Fruit fly (Drosophila melanogaster) whole organism, embryonic: ENCODE results near the gene stck.

Experiments
- Aef1 ChIP-seq: fragments of 200-800 bp; sonication (Bioruptor generic); IDR thresholded peaks from 3 replicates; pipeline ENCODE4 v1.3.6; 2022; ENCODE audit warnings: missing biosample characterization, missing genetic modification characterization
- Awh ChIP-seq: fragments of 200-800 bp; sonication (Bioruptor generic); IDR thresholded peaks from 2 replicates; pipeline ENCODE4, ENCODE4 v1.3.6; 2022; ENCODE audit warnings: missing biosample characterization, missing genetic modification characterization
- Bdp1 ChIP-seq: fragments of 200-800 bp; sonication (Bioruptor generic); optimal IDR thresholded peaks from 3 replicates; lab custom pipeline; 2016; ENCODE audit warnings: missing biosample characterization, missing genetic modification characterization
- CG12391 ChIP-seq: fragments of 200-800 bp; sonication (Bioruptor generic); optimal IDR thresholded peaks from 3 replicates; lab custom pipeline; 2018; ENCODE audit warnings: missing biosample characterization, mild to moderate bottlenecking, missing genetic modification characterization, moderate library complexity
- CG13624 ChIP-seq: fragments of 200-800 bp; sonication (Bioruptor generic); optimal IDR thresholded peaks from 2 replicates; lab custom pipeline; 2016; ENCODE audit warnings: missing biosample characterization, missing genetic modification characterization
- CG14710 ChIP-seq: fragments of 200-800 bp; sonication (Bioruptor generic); optimal IDR thresholded peaks from 3 replicates; lab custom pipeline; 2019; ENCODE audit warnings: missing biosample characterization, mild to moderate bottlenecking, missing genetic modification characterization, moderate library complexity
- CG16813 ChIP-seq: fragments of 200-800 bp; sonication (Bioruptor generic); IDR thresholded peaks from 3 replicates; pipeline ENCODE4 v1.3.6; 2022; ENCODE audit warnings: missing biosample characterization, missing genetic modification characterization; ENCODE audit not compliant: partially characterized antibody
- CG17912 ChIP-seq: fragments of 200-800 bp; sonication (Bioruptor generic); optimal IDR thresholded peaks from 2 replicates; lab custom pipeline; 2018; ENCODE audit warnings: missing biosample characterization, mild to moderate bottlenecking, missing genetic modification characterization
- CG1832 ChIP-seq: fragments of 200-800 bp; sonication (Bioruptor generic); optimal IDR thresholded peaks from 2 replicates; lab custom pipeline; 2017; ENCODE audit warnings: missing biosample characterization, mild to moderate bottlenecking, missing genetic modification characterization, inconsistent platforms
- CG18599 ChIP-seq: fragments of 200-800 bp; sonication (Bioruptor generic); optimal IDR thresholded peaks from 3 replicates; lab custom pipeline; 2017; ENCODE audit warnings: missing biosample characterization, missing genetic modification characterization, mild to moderate bottlenecking, moderate library complexity, missing genetic modification reagents
- CG2116 ChIP-seq: fragments of 200-800 bp; sonication (Bioruptor generic); optimal IDR thresholded peaks from 3 replicates; lab custom pipeline; 2018; ENCODE audit warnings: missing biosample characterization, mild to moderate bottlenecking, missing genetic modification characterization
- CG3407 ChIP-seq: fragments of 200-800 bp; sonication (Bioruptor generic); optimal IDR thresholded peaks from 2 replicates; lab custom pipeline; 2018; ENCODE audit warnings: missing biosample characterization, mild to moderate bottlenecking, missing genetic modification characterization
- CG34376 ChIP-seq: fragments of 200-800 bp; sonication (Bioruptor generic); optimal IDR thresholded peaks from 2 replicates; lab custom pipeline; 2018; ENCODE audit warnings: missing biosample characterization, mild to moderate bottlenecking, missing genetic modification characterization
- CG4328 ChIP-seq: fragments of 200-800 bp; sonication (Bioruptor generic); optimal IDR thresholded peaks from 3 replicates; lab custom pipeline; 2017; ENCODE audit warnings: missing biosample characterization, missing genetic modification reagents, missing genetic modification characterization
- CG7357 ChIP-seq: fragments of 200-800 bp; sonication (Bioruptor generic); IDR thresholded peaks from 3 replicates; pipeline ENCODE4 v1.3.6; 2022; ENCODE audit warnings: missing biosample characterization, missing genetic modification characterization
- CG8290 ChIP-seq, 3 experiments: fragments of 200-800 bp; sonication (Bioruptor generic); optimal IDR thresholded peaks; 2 replicates each; lab custom pipeline; 2016 to 2019; ENCODE audit warnings: missing biosample characterization in 3 of 3, missing genetic modification characterization in 3 of 3, mild to moderate bottlenecking in 2 of 3, moderate library complexity in 1 of 3
- CG8478 ChIP-seq: fragments of >200 bp; optimal IDR thresholded peaks from 2 replicates; lab custom pipeline; 2018
- CG9797 ChIP-seq: fragments of 200-800 bp; sonication (Bioruptor generic); optimal IDR thresholded peaks from 3 replicates; lab custom pipeline; 2018; ENCODE audit warnings: missing biosample characterization, mild to moderate bottlenecking, missing genetic modification characterization
- D19B ChIP-seq: fragments of 200-800 bp; sonication (Bioruptor generic); optimal IDR thresholded peaks from 2 replicates; lab custom pipeline; 2017; ENCODE audit warnings: missing biosample characterization, mild to moderate bottlenecking, missing genetic modification characterization
- Dip3 ChIP-seq: fragments of 200-800 bp; sonication (Bioruptor generic); optimal IDR thresholded peaks from 3 replicates; lab custom pipeline; 2016; ENCODE audit warnings: missing biosample characterization, missing genetic modification characterization
- Dll ChIP-seq: fragments of 200-800 bp; sonication (Bioruptor generic); IDR thresholded peaks from 4 replicates; pipeline ENCODE4 v1.3.6; 2022; ENCODE audit warnings: missing biosample characterization, missing genetic modification characterization; ENCODE audit not compliant: partially characterized antibody
- Doc3 ChIP-seq: fragments of 200-800 bp; sonication (Bioruptor generic); IDR thresholded peaks from 3 replicates; pipeline ENCODE4 v1.3.6; 2022; ENCODE audit warnings: missing biosample characterization, missing genetic modification characterization; ENCODE audit not compliant: partially characterized antibody
- Ets97D ChIP-seq: fragments of 200-800 bp; sonication (Bioruptor generic); optimal IDR thresholded peaks from 3 replicates; lab custom pipeline; 2016; ENCODE audit warnings: missing biosample characterization, missing genetic modification characterization
- Gsc ChIP-seq: fragments of 200-800 bp; sonication (Bioruptor generic); IDR thresholded peaks from 2 replicates; pipeline ENCODE4 v1.3.6; 2022; ENCODE audit warnings: missing biosample characterization, missing genetic modification characterization
- Gug ChIP-seq: fragments of 200-800 bp; sonication (Bioruptor generic); IDR thresholded peaks from 4 replicates; pipeline ENCODE4 v1.3.6; 2022; ENCODE audit warnings: missing biosample characterization, missing genetic modification characterization
- Hmr ChIP-seq: fragments of 200-800 bp; sonication (Bioruptor generic); optimal IDR thresholded peaks from 3 replicates; lab custom pipeline; 2017; ENCODE audit warnings: mild to moderate bottlenecking, missing biosample characterization, missing genetic modification reagents, missing genetic modification characterization
- Sin3A ChIP-seq: fragments of >200 bp; optimal IDR thresholded peaks from 2 replicates; lab custom pipeline; 2018
- abd-A ChIP-seq: fragments of 200-800 bp; sonication (Bioruptor generic); optimal IDR thresholded peaks from 3 replicates; lab custom pipeline; 2019; ENCODE audit warnings: missing biosample characterization, mild to moderate bottlenecking, missing genetic modification characterization, moderate library complexity
- al ChIP-seq: fragments of 200-800 bp; sonication (Bioruptor generic); IDR thresholded peaks from 2 replicates; pipeline ENCODE4 v1.3.6; 2022; ENCODE audit warnings: missing biosample characterization, missing genetic modification characterization
- ato ChIP-seq: fragments of 200-800 bp; sonication (Bioruptor generic); IDR thresholded peaks from 2 replicates; pipeline ENCODE4 v1.3.6; 2022; ENCODE audit warnings: missing biosample characterization, missing genetic modification characterization; ENCODE audit not compliant: partially characterized antibody
- bowl ChIP-seq: fragments of 200-800 bp; sonication (Bioruptor generic); IDR thresholded peaks from 2 replicates; pipeline ENCODE4 v1.3.6; 2022; ENCODE audit warnings: missing biosample characterization, missing genetic modification characterization
- chif ChIP-seq, 2 experiments: fragments of 200-800 bp; sonication (Bioruptor generic); optimal IDR thresholded peaks; 3 replicates each; lab custom pipeline; 2016; ENCODE audit warnings: missing biosample characterization in 2 of 2, missing genetic modification characterization in 2 of 2
- crp ChIP-seq, 2 experiments: fragments of 200-800 bp; sonication (Bioruptor generic); optimal IDR thresholded peaks; 2 replicates in 1 of 2; 3 replicates in 1 of 2; lab custom pipeline; 2017; ENCODE audit warnings: missing biosample characterization in 2 of 2, missing genetic modification characterization in 2 of 2, mild to moderate bottlenecking in 1 of 2, moderate library complexity in 1 of 2
- dpn ChIP-seq, 2 experiments: fragments of 200-800 bp; sonication (Bioruptor generic); optimal IDR thresholded peaks; 3 replicates each; lab custom pipeline; 2016; ENCODE audit warnings: missing biosample characterization in 2 of 2, missing genetic modification characterization in 2 of 2
- gfzf ChIP-seq: fragments of 200-800 bp; sonication (Bioruptor generic); optimal IDR thresholded peaks from 2 replicates; lab custom pipeline; 2016; ENCODE audit warnings: missing biosample characterization, mild to moderate bottlenecking, missing genetic modification characterization, moderate library complexity
- hbn ChIP-seq: fragments of 200-800 bp; sonication (Bioruptor generic); IDR thresholded peaks from 2 replicates; pipeline ENCODE4 v1.3.6; 2022; ENCODE audit warnings: missing biosample characterization, missing genetic modification characterization; ENCODE audit not compliant: partially characterized antibody
- inv ChIP-seq: fragments of 200-800 bp; sonication (Bioruptor generic); IDR thresholded peaks from 2 replicates; pipeline ENCODE4 v1.3.6; 2022; ENCODE audit warnings: missing biosample characterization, missing genetic modification characterization; ENCODE audit not compliant: partially characterized antibody
- knrl ChIP-seq: fragments of 200-800 bp; sonication (Bioruptor generic); IDR thresholded peaks from 3 replicates; pipeline ENCODE4 v1.3.6; 2022; ENCODE audit warnings: missing biosample characterization, missing genetic modification characterization; ENCODE audit not compliant: partially characterized antibody
- mam ChIP-seq: fragments of 200-800 bp; sonication (Bioruptor generic); optimal IDR thresholded peaks from 3 replicates; lab custom pipeline; 2016; ENCODE audit warnings: missing biosample characterization, missing genetic modification characterization
- mld ChIP-seq: fragments of 200-800 bp; sonication (Bioruptor generic); IDR thresholded peaks from 3 replicates; pipeline ENCODE4 v1.3.6; 2022; ENCODE audit warnings: missing biosample characterization, missing genetic modification characterization; ENCODE audit not compliant: partially characterized antibody
- nmo ChIP-seq: fragments of 200-800 bp; sonication (Bioruptor generic); optimal IDR thresholded peaks from 2 replicates; lab custom pipeline; 2018; ENCODE audit warnings: missing biosample characterization, mild to moderate bottlenecking, missing genetic modification characterization, moderate library complexity
- pho ChIP-seq: fragments of 200-800 bp; sonication (Bioruptor generic); optimal IDR thresholded peaks from 2 replicates; lab custom pipeline; 2016; ENCODE audit warnings: missing biosample characterization, missing genetic modification characterization
- row ChIP-seq: fragments of 200-800 bp; sonication (Bioruptor generic); IDR thresholded peaks from 3 replicates; pipeline ENCODE4 v1.3.6; 2022; ENCODE audit warnings: missing biosample characterization, missing genetic modification characterization
- sisA ChIP-seq: fragments of 200-800 bp; sonication (Bioruptor generic); IDR thresholded peaks from 2 replicates; pipeline ENCODE4 v1.3.6; 2022; ENCODE audit warnings: missing biosample characterization, missing genetic modification characterization
- so ChIP-seq: fragments of 200-800 bp; sonication (Bioruptor generic); IDR thresholded peaks from 3 replicates; pipeline ENCODE4 v1.3.6; 2022; ENCODE audit warnings: missing biosample characterization, missing genetic modification characterization
- tup ChIP-seq: fragments of 200-800 bp; sonication (Bioruptor generic); optimal IDR thresholded peaks from 2 replicates; lab custom pipeline; 2016; ENCODE audit warnings: missing biosample characterization, mild to moderate bottlenecking, missing genetic modification characterization, moderate library complexity

Gene stck

DNA sequence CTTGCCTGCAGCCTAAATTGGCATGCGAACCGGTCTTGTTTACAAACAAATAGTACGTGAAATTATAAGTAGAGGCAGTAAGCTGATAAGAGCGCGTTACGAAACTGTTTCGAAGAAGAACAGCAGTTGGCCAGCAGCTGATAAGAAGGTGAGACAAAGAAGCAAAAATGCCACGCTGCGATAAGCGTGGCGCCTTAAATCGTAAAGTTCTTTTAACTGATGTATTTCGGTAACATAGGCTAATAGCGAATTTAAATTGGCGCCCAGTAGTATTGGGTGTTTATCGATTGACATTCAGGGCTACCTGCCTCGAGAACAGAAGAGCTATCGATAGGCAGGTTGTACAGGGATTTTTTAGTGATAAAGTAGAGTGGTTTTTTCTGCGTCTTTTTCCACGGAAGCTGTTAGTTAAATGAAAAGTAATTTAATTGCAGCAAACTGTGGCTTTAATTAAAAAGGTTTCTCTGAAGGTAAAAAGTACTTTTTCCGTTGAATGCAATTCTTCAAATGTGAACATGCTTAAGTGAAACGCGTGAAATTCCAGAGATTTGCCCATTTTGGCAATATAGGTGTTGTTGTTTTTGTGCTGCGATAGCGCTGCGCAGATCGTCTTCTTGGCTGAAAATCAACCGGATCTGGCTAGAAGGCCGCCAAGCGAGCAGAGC lies at the start of gene stck (continued):
- TF ChIP-seq CG13624 (GFP tag; lab: Kevin White, UChicago) (peak; percentile 36), CG3407 (GFP tag; lab: Kevin White, UChicago) (peak; percentile 12), CG34376 (GFP tag; lab: Kevin White, UChicago) (peak; percentile 81), pho (GFP tag; lab: Kevin White, UChicago) (peak; percentile 7), Gug (no peak), knrl (GFP tag; lab: Robert Waterston, UW) (peak; percentile 58; the same call in 2 of the 3 replicates), hbn (GFP tag; lab: Robert Waterston, UW) (0 out of 2 replicates have a peak, but pooled peaks have one; percentile 45), CG12391 (tag; lab: Kevin White, UChicago) (peak; percentile 8), al (no peak), bowl (GFP tag; lab: Robert Waterston, UW) (no peak), Aef1 (GFP tag; lab: Robert Waterston, UW) (0 out of 3 replicates have a peak, but pooled peaks have one; percentile 30), CG14710 (peak; percentile 35), D19B (no peak), nmo (GFP tag; lab: Kevin White, UChicago) (peak; percentile 51), CG16813 (GFP tag; lab: Robert Waterston, UW) (peak; percentile 58), sisA (GFP tag; lab: Robert Waterston, UW) (no peak), CG8290 (GFP tag; optimal IDR thresholded peaks at IDR 0.05; lab: Kevin White, UChicago) (no peak), CG8290 (tag; optimal IDR thresholded peaks at IDR 0.05; lab: Kevin White, UChicago) (peak in 1 of 2 experiments; percentile 27), Ets97D (GFP tag; lab: Kevin White, UChicago) (peak; percentile 70), Dll (peak; percentile 50; the same call in 2 of the 4 replicates), Dip3 (GFP tag; lab: Kevin White, UChicago) (no peak), abd-A (tag; lab: Kevin White, UChicago) (peak; percentile 5), CG9797 (GFP tag; lab: Kevin White, UChicago) (peak; percentile 78), CG18599 (no peak), CG17912 (GFP tag; lab: Kevin White, UChicago) (peak; percentile 18), row (GFP tag; lab: Robert Waterston, UW) (peak; percentile 54; the same call in 2 of the 3 replicates), CG8478 (lab: Kevin White, UChicago) (no peak), crp (GFP tag; optimal IDR thresholded peaks at IDR 0.05; lab: Kevin White, UChicago) (peak in 1 of 2 experiments; percentile 16), tup (GFP tag; lab: Kevin White, UChicago) (no peak), Hmr (peak; percentile 31), dpn (GFP tag; optimal IDR thresholded peaks at IDR 0.05; lab: Kevin White, UChicago) (peak in 1 of 2 experiments; percentile 13), mld (no peak), Doc3 (GFP tag; lab: Robert Waterston, UW) (0 out of 3 replicates have a peak, but pooled peaks have one; percentile 26), inv (GFP tag; lab: Robert Waterston, UW) (peak; percentile 50; the same call in 1 of the 2 replicates), Bdp1 (no peak), Sin3A (lab: Kevin White, UChicago) (peak; percentile 83), CG1832 (GFP tag; lab: Kevin White, UChicago) (no peak), CG7357 (GFP tag; lab: Robert Waterston, UW) (no peak), CG2116 (peak; percentile 87), CG4328 (GFP tag; lab: Kevin White, UChicago) (no peak), ato (GFP tag; lab: Robert Waterston, UW) (peak; percentile 69), Awh (no peak), chif (GFP tag; optimal IDR thresholded peaks at IDR 0.05; lab: Kevin White, UChicago) (no peak), Gsc (no peak), gfzf (GFP tag; lab: Kevin White, UChicago) (peak; percentile 94), so (GFP tag; lab: Robert Waterston, UW) (no peak), mam (GFP tag; lab: Kevin White, UChicago) (no peak)
